Worm (Caenorhabditis elegans) whole organism, midembryonic: ENCODE results near the gene str-94.

Source experiments
- T22C8.4 ChIP-seq: fragments of 200-800 bp; sonication (Bioruptor generic); IDR thresholded peaks from 2 replicates; pipeline ENCODE4 v1.3.6; 2022; ENCODE audit warnings: missing genetic modification characterization, missing compliant biosample characterization
- cog-1 ChIP-seq: sonication (generic microtip); optimal IDR thresholded peaks from 2 replicates; lab custom pipeline; 2016; ENCODE audit warnings: missing genetic modification characterization, missing compliant biosample characterization
- flt-1 ChIP-seq: fragments of 200-800 bp; sonication (Bioruptor generic); IDR thresholded peaks from 2 replicates; pipeline ENCODE4 v1.3.6; 2022; ENCODE audit warnings: missing genetic modification characterization, missing compliant biosample characterization
- klf-2 ChIP-seq: fragments of 200-800 bp; sonication (Bioruptor generic); conservative IDR thresholded peaks from 2 replicates; pipeline ENCODE4 v1.3.6; 2022; ENCODE audit warnings: missing genetic modification reagents, missing genetic modification characterization, missing compliant biosample characterization
- med-1 ChIP-seq: sonication (generic microtip); optimal IDR thresholded peaks from 2 replicates; lab custom pipeline; 2017; ENCODE audit warnings: missing genetic modification characterization, mild to moderate bottlenecking, missing compliant biosample characterization, antibody characterized with exemption, missing genetic modification reagents; ENCODE audit not compliant: insufficient read depth
- ref-1 ChIP-seq: fragments of 200-800 bp; sonication (Bioruptor generic); conservative IDR thresholded peaks from 2 replicates; pipeline ENCODE4 v1.3.6; 2022; ENCODE audit warnings: missing genetic modification reagents, missing genetic modification characterization, missing compliant biosample characterization
- tab-1 ChIP-seq: fragments of 200-800 bp; sonication (Bioruptor generic); IDR thresholded peaks from 2 replicates; pipeline ENCODE4 v1.3.6; 2022; ENCODE audit warnings: missing genetic modification characterization, missing compliant biosample characterization
- ztf-23 ChIP-seq: fragments of 200-800 bp; sonication (Bioruptor generic); IDR thresholded peaks from 2 replicates; pipeline ENCODE4 v1.3.6; 2022; ENCODE audit warnings: missing genetic modification reagents, missing genetic modification characterization, missing compliant biosample characterization
- ztf-29 ChIP-seq: fragments of 200-800 bp; sonication (Bioruptor generic); IDR thresholded peaks from 2 replicates; pipeline ENCODE4 v1.3.6; 2022; ENCODE audit warnings: missing genetic modification reagents, missing genetic modification characterization, missing compliant biosample characterization

- TF ChIP-seq med-1 (no peak), T22C8.4 (GFP tag; lab: Robert Waterston, UW) (no peak), klf-2 (no peak), flt-1 (GFP tag; lab: Robert Waterston, UW) (no peak), ref-1 (GFP tag; lab: Robert Waterston, UW) (no peak), cog-1 (tag; lab: Kevin White, UChicago) (no peak), tab-1 (no peak), ztf-29 (GFP tag; lab: Robert Waterston, UW) (no peak), ztf-23 (no peak)
Measured at ce11 chrV:9255480-9255879, 6.4 kb upstream of the str-94 start.
